Worm (Caenorhabditis elegans) whole organism, mixed stage, embryonic: Measurements from ENCODE around the gene Y7A5A.7.
A peak's percentile ranks its signal among the peaks of the same experiment; 100 is the strongest.

ENCODE experiments used
- M03D4.4 ChIP-seq: sonication (generic microtip); optimal IDR thresholded peaks from 2 replicates; lab custom pipeline; 2017; ENCODE audit warnings: mild to moderate bottlenecking, missing genetic modification characterization, missing compliant biosample characterization
- bed-3 ChIP-seq: fragments of 200-800 bp; sonication (Bioruptor generic); optimal IDR thresholded peaks from 3 replicates; lab custom pipeline; 2018; ENCODE audit warnings: mild to moderate bottlenecking, missing genetic modification characterization, moderate library complexity, missing compliant biosample characterization
- blmp-1 ChIP-seq: fragments of 150-350 bp; optimal IDR thresholded peaks from 2 replicates; lab custom pipeline; 2014; ENCODE audit warnings: missing biosample characterization, missing genetic modification characterization
- ceh-39 ChIP-seq: fragments of 150-350 bp; optimal IDR thresholded peaks from 2 replicates; lab custom pipeline; 2014; ENCODE audit warnings: missing biosample characterization, missing genetic modification characterization
- ceh-43 ChIP-seq: fragments of 200-800 bp; sonication (Bioruptor generic); optimal IDR thresholded peaks from 2 replicates; lab custom pipeline; 2018; ENCODE audit warnings: mild to moderate bottlenecking, missing genetic modification characterization, moderate library complexity, missing compliant biosample characterization
- ceh-83 ChIP-seq: fragments of 200-800 bp; sonication (Bioruptor generic); optimal IDR thresholded peaks from 2 replicates; lab custom pipeline; 2018; ENCODE audit warnings: mild to moderate bottlenecking, missing genetic modification characterization, missing compliant biosample characterization
- ces-1 ChIP-seq: fragments of 150-350 bp; optimal IDR thresholded peaks from 2 replicates; lab custom pipeline; 2014; ENCODE audit warnings: missing biosample characterization, missing genetic modification reagents, missing genetic modification characterization
- cnd-1 ChIP-seq: fragments of 200-800 bp; sonication (Bioruptor generic); optimal IDR thresholded peaks from 2 replicates; lab custom pipeline; 2018; ENCODE audit warnings: mild to moderate bottlenecking, missing genetic modification characterization, missing compliant biosample characterization
- drap-1 ChIP-seq: fragments of 200-800 bp; sonication (Bioruptor generic); optimal IDR thresholded peaks from 3 replicates; lab custom pipeline; 2018; ENCODE audit warnings: mild to moderate bottlenecking, missing genetic modification characterization, missing compliant biosample characterization
- elt-1 ChIP-seq: sonication (generic microtip); optimal IDR thresholded peaks from 2 replicates; lab custom pipeline; 2017; ENCODE audit warnings: missing genetic modification characterization, mild to moderate bottlenecking, missing compliant biosample characterization, antibody characterized with exemption, moderate library complexity, borderline replicate concordance; ENCODE audit not compliant: insufficient read depth
- elt-3 ChIP-seq: fragments of 150-350 bp; optimal IDR thresholded peaks from 2 replicates; lab custom pipeline; 2014; ENCODE audit warnings: missing biosample characterization, missing genetic modification characterization
- flh-1 ChIP-seq: fragments of 200-800 bp; sonication (Bioruptor generic); optimal IDR thresholded peaks from 2 replicates; lab custom pipeline; 2018; ENCODE audit warnings: mild to moderate bottlenecking, missing genetic modification characterization, moderate library complexity, missing compliant biosample characterization
- ham-2 ChIP-seq: fragments of 200-800 bp; sonication (Bioruptor generic); optimal IDR thresholded peaks from 2 replicates; lab custom pipeline; 2018; ENCODE audit warnings: mild to moderate bottlenecking, missing genetic modification characterization, missing compliant biosample characterization
- hlh-1 ChIP-seq: fragments of 150-350 bp; optimal IDR thresholded peaks from 2 replicates; lab custom pipeline; 2014; ENCODE audit warnings: missing biosample characterization, missing genetic modification reagents, missing genetic modification characterization
- lin-13 ChIP-seq: fragments of 150-350 bp; optimal IDR thresholded peaks from 2 replicates; lab custom pipeline; 2014; ENCODE audit warnings: missing biosample characterization, missing genetic modification characterization
- lin-32 ChIP-seq: fragments of 200-800 bp; sonication (Bioruptor generic); optimal IDR thresholded peaks from 2 replicates; lab custom pipeline; 2018; ENCODE audit warnings: mild to moderate bottlenecking, missing genetic modification characterization, missing compliant biosample characterization
- lsy-2 ChIP-seq: fragments of 150-350 bp; optimal IDR thresholded peaks from 2 replicates; lab custom pipeline; 2014; ENCODE audit warnings: missing biosample characterization, missing genetic modification characterization
- mab-5 ChIP-seq: fragments of 150-350 bp; optimal IDR thresholded peaks from 2 replicates; lab custom pipeline; 2014; ENCODE audit warnings: missing biosample characterization, missing genetic modification characterization
- mep-1 ChIP-seq: fragments of 150-350 bp; optimal IDR thresholded peaks from 2 replicates; lab custom pipeline; 2017; ENCODE audit warnings: missing biosample characterization, missing genetic modification reagents, missing genetic modification characterization, inconsistent platforms
- mls-2 ChIP-seq: sonication (generic microtip); optimal IDR thresholded peaks from 2 replicates; lab custom pipeline; 2016; ENCODE audit warnings: mild to moderate bottlenecking, missing genetic modification characterization, moderate library complexity, missing compliant biosample characterization
- nhr-12 ChIP-seq: fragments of 150-350 bp; optimal IDR thresholded peaks from 2 replicates; lab custom pipeline; 2014; ENCODE audit warnings: missing biosample characterization, missing genetic modification characterization
- nhr-2 ChIP-seq: fragments of 150-350 bp; optimal IDR thresholded peaks from 2 replicates; lab custom pipeline; 2014; ENCODE audit warnings: missing biosample characterization, missing genetic modification characterization
- nhr-237 ChIP-seq: fragments of 150-350 bp; optimal IDR thresholded peaks from 2 replicates; lab custom pipeline; 2014; ENCODE audit warnings: missing biosample characterization, missing genetic modification characterization
- nhr-28 ChIP-seq: fragments of 150-350 bp; optimal IDR thresholded peaks from 2 replicates; lab custom pipeline; 2014; ENCODE audit warnings: missing biosample characterization, missing genetic modification characterization
- nhr-76 ChIP-seq: sonication (generic microtip); optimal IDR thresholded peaks from 2 replicates; lab custom pipeline; 2017; ENCODE audit warnings: missing biosample characterization, missing genetic modification characterization
- pha-4 ChIP-seq: fragments of 150-350 bp; optimal IDR thresholded peaks from 2 replicates; lab custom pipeline; 2018; ENCODE audit warnings: missing biosample characterization, missing genetic modification reagents, missing genetic modification characterization
- sem-2 ChIP-seq: fragments of 200-800 bp; sonication (Bioruptor generic); optimal IDR thresholded peaks from 2 replicates; lab custom pipeline; 2018; ENCODE audit warnings: mild to moderate bottlenecking, missing genetic modification characterization, missing compliant biosample characterization
- snpc-4 ChIP-seq: fragments of 150-350 bp; optimal IDR thresholded peaks from 2 replicates; lab custom pipeline; 2014; ENCODE audit warnings: missing biosample characterization, missing genetic modification characterization
- sptf-1 ChIP-seq: sonication (generic microtip); optimal IDR thresholded peaks from 2 replicates; lab custom pipeline; 2017; ENCODE audit warnings: mild to moderate bottlenecking, missing genetic modification characterization, moderate library complexity, missing compliant biosample characterization
- tbx-8 ChIP-seq: fragments of 200-800 bp; sonication (Bioruptor generic); optimal IDR thresholded peaks from 2 replicates; lab custom pipeline; 2018; ENCODE audit warnings: mild to moderate bottlenecking, missing genetic modification characterization, moderate library complexity, missing compliant biosample characterization
- unc-120 ChIP-seq: sonication (generic microtip); optimal IDR thresholded peaks from 2 replicates; lab custom pipeline; 2017; ENCODE audit warnings: missing genetic modification characterization, missing compliant biosample characterization; ENCODE audit not compliant: poor library complexity, severe bottlenecking
- unc-39 ChIP-seq: fragments of 150-350 bp; optimal IDR thresholded peaks from 2 replicates; lab custom pipeline; 2014; ENCODE audit warnings: missing biosample characterization, missing genetic modification characterization
- unc-62 ChIP-seq: fragments of 150-350 bp; optimal IDR thresholded peaks from 2 replicates; lab custom pipeline; 2014; ENCODE audit warnings: missing biosample characterization, missing genetic modification reagents, missing genetic modification characterization
- zip-8 ChIP-seq: fragments of 150-350 bp; optimal IDR thresholded peaks from 2 replicates; lab custom pipeline; 2014; ENCODE audit warnings: missing biosample characterization, missing genetic modification characterization
- ztf-11 ChIP-seq: fragments of 150-350 bp; optimal IDR thresholded peaks from 2 replicates; lab custom pipeline; 2014; ENCODE audit warnings: missing biosample characterization, missing genetic modification characterization

Y7A5A.7 gene

ce11 chrX:15844330-15844729 lies 40.4 kb upstream of the Y7A5A.7 start:
- no peak for TF ChIP-seq nhr-2
- no peak for TF ChIP-seq nhr-12 (tag; lab: Kevin White, UChicago)
- no peak for TF ChIP-seq zip-8 (tag; lab: Kevin White, UChicago)
- TF ChIP-seq hlh-1, result no peak
- TF ChIP-seq, all 35 proteins: peak for 0

- TF ChIP-seq pha-4 (tag; lab: Kevin White, UChicago) (no peak), ceh-83 (GFP tag; lab: Kevin White, UChicago) (no peak), unc-39 (tag; lab: Kevin White, UChicago) (no peak), ceh-43 (GFP tag; lab: Kevin White, UChicago) (no peak), nhr-12 (tag; lab: Kevin White, UChicago) (no peak), sem-2 (no peak), lin-32 (GFP tag; lab: Kevin White, UChicago) (no peak)
Observed at ce11 chrX:15842492-15842891, 38.5 kb upstream of the Y7A5A.7 start.

- TF ChIP-seq sptf-1 (tag; lab: Kevin White, UChicago), result peak; percentile 91
- TF ChIP-seq sem-2, result no peak
- peak; percentile 61 for TF ChIP-seq tbx-8 (GFP tag; lab: Kevin White, UChicago)
- TF ChIP-seq M03D4.4 (tag; lab: Kevin White, UChicago), result peak; percentile 67
- peak; percentile 72 for TF ChIP-seq ces-1 (GFP tag; lab: Kevin White, UChicago)
- peak; percentile 93 for TF ChIP-seq ceh-39 (tag; lab: Kevin White, UChicago)
- TF ChIP-seq nhr-237, result peak; percentile 89
- TF ChIP-seq blmp-1 (tag; lab: Kevin White, UChicago), result peak; percentile 0
- TF ChIP-seq drap-1 (GFP tag; lab: Kevin White, UChicago), result peak; percentile 81
- TF ChIP-seq ceh-83 (GFP tag; lab: Kevin White, UChicago), result peak; percentile 51
- peak; percentile 62 for TF ChIP-seq nhr-76 (tag; lab: Kevin White, UChicago)
- TF ChIP-seq nhr-28 (tag; lab: Kevin White, UChicago), result no peak
- TF ChIP-seq mep-1 (tag; lab: Kevin White, UChicago), result peak; percentile 96
- peak; percentile 83 for TF ChIP-seq nhr-12 (tag; lab: Kevin White, UChicago)
- no peak for TF ChIP-seq bed-3
- no peak for TF ChIP-seq lin-32 (GFP tag; lab: Kevin White, UChicago)
- no peak for TF ChIP-seq flh-1 (GFP tag; lab: Kevin White, UChicago)
- no peak for TF ChIP-seq snpc-4
- peak; percentile 90 for TF ChIP-seq cnd-1 (tag; lab: Kevin White, UChicago)
- peak; percentile 73 for TF ChIP-seq hlh-1
- peak; percentile 78 for TF ChIP-seq unc-62
- TF ChIP-seq ztf-11 (tag; lab: Kevin White, UChicago), result peak; percentile 97
- TF ChIP-seq unc-120 (tag; lab: Kevin White, UChicago), result peak; percentile 86
- TF ChIP-seq lin-13, result peak; percentile 99
- peak; percentile 100 for TF ChIP-seq lsy-2
- peak; percentile 30 for TF ChIP-seq elt-1 (tag; lab: Kevin White, UChicago)
- TF ChIP-seq ceh-43 (GFP tag; lab: Kevin White, UChicago), result no peak
- no peak for TF ChIP-seq mab-5 (tag; lab: Kevin White, UChicago)
- TF ChIP-seq ham-2, result peak; percentile 63
- TF ChIP-seq mls-2, result peak; percentile 90
- TF ChIP-seq pha-4 (tag; lab: Kevin White, UChicago), result peak; percentile 99
- TF ChIP-seq nhr-2, result peak; percentile 64
- TF ChIP-seq zip-8 (tag; lab: Kevin White, UChicago), result peak; percentile 28
- TF ChIP-seq elt-3 (tag; lab: Kevin White, UChicago), result peak; percentile 78
- peak; percentile 83 for TF ChIP-seq unc-39 (tag; lab: Kevin White, UChicago)
- TF ChIP-seq, all 35 proteins: peak for 27
Observed at ce11 chrX:15841086-15841622, 37.2 kb upstream of the Y7A5A.7 start, which contains the start of gene serp-1.1. TSS of gene serp-1.1 (plus strand) at chrX:15841572.

- TF ChIP-seq unc-39 (tag; lab: Kevin White, UChicago) (no peak), tbx-8 (GFP tag; lab: Kevin White, UChicago) (no peak), zip-8 (tag; lab: Kevin White, UChicago) (no peak)
- TF ChIP-seq, all 35 proteins: peak for 0
Observed at ce11 chrX:15838496-15838948, 34.5 kb upstream of the Y7A5A.7 start, which contains the start of gene acox-1.6. TSS of gene acox-1.6 (minus strand) at chrX:15838546.
